Fruit fly (Drosophila melanogaster): ENCODE measurements around the gene Ref2.

Gene Ref2

DNA sequence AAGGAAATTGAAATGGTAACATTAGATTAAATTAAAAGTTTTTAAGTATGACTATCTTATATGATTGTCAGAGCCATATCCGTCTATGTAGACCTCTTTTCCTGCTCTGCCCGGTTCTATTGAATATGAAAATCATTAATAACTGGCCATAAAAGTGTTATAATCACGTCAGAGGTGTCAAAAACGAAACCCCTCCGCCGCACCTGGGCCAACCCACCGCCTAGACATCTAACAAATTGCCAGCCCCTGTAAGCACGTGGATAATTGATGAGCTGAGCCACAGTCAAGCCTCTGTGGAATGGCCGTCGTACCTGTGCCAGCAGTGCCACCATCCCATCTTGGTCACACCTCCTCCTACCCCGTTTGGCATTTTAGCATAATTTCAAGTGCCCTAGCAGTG is 50.4 kb downstream of the Ref2 start:
- no peak for TF ChIP-seq CG10348 (GFP tag; IDR thresholded peaks at IDR 0.05)
- no peak for TF ChIP-seq D1 (tag; optimal IDR thresholded peaks at IDR 0.05)
- no peak for TF ChIP-seq CG15710 (tag; optimal IDR thresholded peaks at IDR 0.05)
- TF ChIP-seq CG9948 (tag; optimal IDR thresholded peaks at IDR 0.05) = no peak
- TF ChIP-seq rn (GFP tag; IDR thresholded peaks at IDR 0.05) = no peak
- TF ChIP-seq gl (tag; optimal IDR thresholded peaks at IDR 0.05) = no peak
- TF ChIP-seq CG34367 (tag; optimal IDR thresholded peaks at IDR 0.05) = no peak
- TF ChIP-seq fd96Ca (GFP tag; IDR thresholded peaks at IDR 0.05) = no peak
- TF ChIP-seq CG8301 (tag; optimal IDR thresholded peaks at IDR 0.05) = no peak
- TF ChIP-seq EcR (GFP tag; optimal IDR thresholded peaks at IDR 0.05) = no peak

DNA sequence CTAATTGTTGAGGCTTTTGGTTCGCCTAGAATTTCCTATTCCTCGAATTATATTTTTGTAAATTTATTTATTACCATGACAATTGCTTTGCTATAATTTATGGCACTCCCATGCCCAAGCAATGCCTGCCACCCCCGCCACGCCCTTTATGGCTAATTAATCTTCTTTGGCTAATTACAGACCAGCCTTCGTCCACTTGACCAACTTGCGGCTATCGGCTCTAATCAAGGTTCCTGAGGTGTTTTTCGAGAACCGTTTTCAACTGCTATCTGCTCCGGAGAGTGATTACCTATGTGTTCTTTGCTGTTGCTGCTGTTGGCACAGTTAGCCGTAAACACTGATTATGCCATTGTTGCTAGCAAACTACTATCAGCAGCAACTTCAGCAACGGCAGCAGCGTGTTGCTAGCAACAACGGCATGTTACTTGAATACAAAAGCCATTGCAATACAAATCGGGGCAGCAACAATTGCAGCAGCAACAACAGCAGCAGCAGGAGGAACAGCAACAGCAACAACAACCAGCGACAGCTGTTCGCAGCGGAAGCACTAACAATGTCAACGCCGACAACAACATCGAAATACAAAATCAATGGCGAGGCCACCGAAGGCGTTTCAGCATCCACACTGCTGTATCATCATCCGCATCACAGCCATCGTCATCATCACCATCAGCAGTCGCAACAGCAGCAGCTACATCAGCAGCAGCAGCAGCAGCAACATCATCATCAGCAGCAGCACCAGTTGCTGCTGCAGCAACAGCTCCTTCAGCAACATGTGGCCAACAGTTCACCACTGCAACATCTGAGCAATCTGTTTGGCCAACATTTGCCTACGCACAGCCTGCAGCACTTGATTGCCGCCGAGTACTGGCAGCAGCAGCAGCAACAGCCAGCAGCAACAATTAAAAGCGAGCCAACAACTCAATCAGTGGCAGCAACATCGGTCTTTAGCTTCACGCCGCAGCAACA is 52.4 kb downstream of the Ref2 start:
- TF ChIP-seq rn (GFP tag; IDR thresholded peaks at IDR 0.05) = no peak
- TF ChIP-seq CG4496 (GFP tag; IDR thresholded peaks at IDR 0.05) = no peak
- no peak for TF ChIP-seq CG12605 (GFP tag; IDR thresholded peaks at IDR 0.05)
- TF ChIP-seq fd96Ca (GFP tag; IDR thresholded peaks at IDR 0.05) = no peak
- TF ChIP-seq CG13204 (GFP tag; optimal IDR thresholded peaks at IDR 0.05) = no peak

DNA sequence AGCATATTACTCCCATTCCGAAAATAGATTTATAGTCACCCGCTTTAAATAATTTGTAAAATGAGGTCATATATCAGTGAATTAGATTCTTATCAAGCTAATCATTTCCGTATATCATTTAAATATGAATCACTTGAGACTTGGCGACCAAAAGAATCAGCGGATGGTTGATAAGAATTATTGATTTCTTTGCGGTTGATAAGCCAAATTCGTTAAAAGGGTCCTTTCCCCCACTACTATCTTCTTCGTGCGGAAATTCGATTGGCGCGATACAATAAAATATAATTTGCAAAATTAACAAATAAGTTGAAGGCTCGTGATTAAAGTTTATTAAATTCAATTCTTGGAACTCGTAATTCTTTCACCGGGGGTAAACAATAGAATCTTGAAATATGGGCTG is 56.2 kb downstream of the Ref2 start:
- TF ChIP-seq CG8159 (tag; optimal IDR thresholded peaks at IDR 0.05) = no peak
- TF ChIP-seq D1 (tag; optimal IDR thresholded peaks at IDR 0.05) = no peak
- no peak for TF ChIP-seq CG15710 (tag; optimal IDR thresholded peaks at IDR 0.05)
- no peak for TF ChIP-seq CG32121 (GFP tag; IDR thresholded peaks at IDR 0.05)
- no peak for TF ChIP-seq CG8301 (tag; optimal IDR thresholded peaks at IDR 0.05)
- no peak for TF ChIP-seq CG4496 (GFP tag; IDR thresholded peaks at IDR 0.05)
- no peak for TF ChIP-seq CG34367 (tag; optimal IDR thresholded peaks at IDR 0.05)
- no peak for TF ChIP-seq CG14655 (GFP tag; optimal IDR thresholded peaks at IDR 0.05)

DNA sequence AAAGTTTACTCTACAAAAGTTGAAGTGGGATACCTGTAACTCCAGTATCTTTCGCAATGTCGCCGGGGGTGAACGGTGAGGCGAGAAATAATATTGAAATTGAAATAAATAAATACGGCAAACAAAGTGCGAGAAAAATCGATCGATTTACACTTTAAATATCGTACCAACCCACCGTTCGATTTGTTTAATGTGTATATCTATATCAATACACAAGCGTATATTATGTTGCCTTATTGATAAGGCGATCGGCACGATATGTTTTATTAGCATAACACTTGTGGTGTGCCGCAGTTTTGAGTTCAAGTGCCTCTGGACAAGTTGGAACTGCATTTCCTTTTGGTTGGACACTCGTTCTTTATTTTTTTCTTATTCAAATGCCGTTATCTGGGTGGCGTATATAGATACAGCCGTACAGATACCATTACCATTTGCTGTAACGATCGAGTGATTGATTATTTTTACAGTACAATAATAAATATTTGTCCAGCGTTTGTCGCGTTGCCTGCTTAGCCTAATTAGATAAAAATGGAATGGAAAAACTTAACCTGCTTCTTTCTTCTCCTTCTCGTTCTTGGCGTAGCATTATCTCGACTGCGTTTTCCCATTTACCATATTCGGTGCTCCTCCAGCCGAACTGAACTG is 57.2 kb downstream of the Ref2 start:
- no peak for TF ChIP-seq CG34367 (tag; optimal IDR thresholded peaks at IDR 0.05)
- no peak for TF ChIP-seq CG14655 (GFP tag; optimal IDR thresholded peaks at IDR 0.05)
- peak; percentile 21 for TF ChIP-seq CG8159 (tag; optimal IDR thresholded peaks at IDR 0.05)

DNA sequence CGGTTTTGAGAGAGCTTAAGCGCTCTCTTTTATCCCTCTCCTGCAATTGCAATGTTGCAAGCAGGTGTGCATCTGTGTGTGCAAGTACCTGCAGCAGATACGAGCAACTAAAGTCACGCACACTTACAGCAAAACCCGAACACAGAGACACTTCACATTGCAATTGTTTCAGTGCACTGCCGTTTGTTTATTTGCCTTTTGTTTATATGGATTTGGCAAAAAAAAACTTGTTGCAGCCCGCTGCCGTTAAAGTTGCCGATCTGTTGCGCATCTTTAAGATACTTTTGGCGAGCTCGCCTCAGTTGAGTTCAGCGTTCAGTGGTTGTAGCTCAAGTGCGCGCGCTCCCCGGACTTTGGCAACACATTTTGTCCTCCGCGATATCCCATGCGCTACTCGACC is 58.8 kb downstream of the Ref2 start, which contains the start of gene nub:
TSS of gene nub (plus strand) at position 301 of the 400 bp plus-strand sequence.
- TF ChIP-seq CG32121 (GFP tag; IDR thresholded peaks at IDR 0.05) (no peak), Pif1A (GFP tag; optimal IDR thresholded peaks at IDR 0.05) (no peak), CG8159 (tag; optimal IDR thresholded peaks at IDR 0.05) (peak; percentile 0)

DNA sequence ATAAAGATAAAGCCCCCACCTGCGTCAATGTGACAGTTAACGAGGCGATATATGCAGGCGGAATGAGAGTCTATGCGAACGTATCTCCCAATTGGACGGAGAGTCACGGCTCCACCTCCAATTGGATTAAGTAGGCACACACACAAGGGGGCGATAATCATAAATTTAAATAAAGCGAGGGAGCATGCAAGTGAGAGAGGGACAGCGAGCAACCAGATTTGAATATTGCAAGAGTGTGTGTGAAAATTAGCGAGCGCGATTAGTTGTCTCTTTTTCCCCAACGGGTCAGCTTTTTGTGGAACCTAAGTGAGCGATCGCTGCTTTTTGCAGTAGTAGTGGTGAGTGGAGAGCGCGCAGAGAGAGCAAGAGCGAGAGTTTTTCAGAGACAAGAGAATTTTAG is 59.3 kb downstream of the Ref2 start:
- no peak for TF ChIP-seq CG34367 (tag; optimal IDR thresholded peaks at IDR 0.05)
- peak; percentile 21 for TF ChIP-seq Pif1A (GFP tag; optimal IDR thresholded peaks at IDR 0.05)
- no peak for TF ChIP-seq fd96Ca (GFP tag; IDR thresholded peaks at IDR 0.05)

DNA sequence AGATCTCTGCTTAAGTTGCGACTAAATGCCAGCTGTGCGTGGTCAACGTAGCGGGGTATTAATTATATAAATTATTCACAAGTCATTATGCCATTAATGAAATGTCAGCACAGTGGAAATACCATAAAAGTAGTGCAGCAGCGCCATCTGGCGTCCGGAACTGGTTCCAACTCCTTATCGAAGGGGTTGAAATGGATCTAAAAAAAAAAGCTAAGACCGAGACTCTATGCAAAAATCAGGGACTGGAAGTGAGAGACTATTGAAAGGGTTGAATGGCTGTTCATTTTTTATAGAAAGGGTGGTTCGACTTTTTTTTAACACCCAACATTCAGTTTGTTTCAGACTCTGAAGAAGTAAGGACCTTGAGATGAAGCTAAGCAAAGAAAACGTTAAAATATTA is 67.1 kb downstream of the Ref2 start:
- TF ChIP-seq CG32121 (GFP tag; IDR thresholded peaks at IDR 0.05) (no peak), CG15710 (tag; optimal IDR thresholded peaks at IDR 0.05) (no peak), CG9948 (tag; optimal IDR thresholded peaks at IDR 0.05) (no peak), gl (tag; optimal IDR thresholded peaks at IDR 0.05) (no peak), CG14655 (GFP tag; optimal IDR thresholded peaks at IDR 0.05) (no peak), Pif1A (GFP tag; optimal IDR thresholded peaks at IDR 0.05) (no peak), CG34367 (tag; optimal IDR thresholded peaks at IDR 0.05) (no peak), EcR (GFP tag; optimal IDR thresholded peaks at IDR 0.05) (no peak), Snoo (tag; optimal IDR thresholded peaks at IDR 0.05) (no peak), CG8159 (tag; optimal IDR thresholded peaks at IDR 0.05) (no peak), fd96Ca (GFP tag; IDR thresholded peaks at IDR 0.05) (no peak), CG13204 (GFP tag; optimal IDR thresholded peaks at IDR 0.05) (no peak), CG10348 (GFP tag; IDR thresholded peaks at IDR 0.05) (no peak), CG8301 (tag; optimal IDR thresholded peaks at IDR 0.05) (no peak)

DNA sequence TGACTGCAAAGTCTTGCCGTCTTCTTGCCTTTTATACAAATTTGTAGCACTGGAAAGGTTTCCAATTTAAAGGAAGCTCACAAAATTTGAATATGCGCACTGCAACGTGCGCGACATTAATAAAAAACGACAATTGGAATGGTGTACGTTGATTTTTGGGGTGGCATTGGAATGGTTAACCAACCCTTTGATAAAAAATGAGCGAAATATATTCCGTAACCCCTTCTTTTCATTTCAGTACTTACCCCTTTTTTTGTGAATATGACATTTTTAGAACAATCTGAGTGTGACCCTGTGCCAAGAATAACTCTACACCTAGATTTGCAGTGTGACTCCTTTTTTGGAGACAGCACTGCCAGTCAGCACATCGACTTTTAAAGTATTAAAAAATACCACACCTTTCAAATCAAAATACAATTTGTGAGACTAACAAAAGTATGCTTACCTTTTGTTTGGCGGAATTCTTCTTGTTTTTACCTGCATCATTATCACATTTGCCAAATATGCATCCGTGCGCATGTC is 71.1 kb downstream of the Ref2 start:
- TF ChIP-seq CG8301 (tag; optimal IDR thresholded peaks at IDR 0.05) (no peak), CG15710 (tag; optimal IDR thresholded peaks at IDR 0.05) (no peak), CG14655 (GFP tag; optimal IDR thresholded peaks at IDR 0.05) (no peak), CG8159 (tag; optimal IDR thresholded peaks at IDR 0.05) (no peak), Pif1A (GFP tag; optimal IDR thresholded peaks at IDR 0.05) (no peak), Snoo (tag; optimal IDR thresholded peaks at IDR 0.05) (no peak), CG9948 (tag; optimal IDR thresholded peaks at IDR 0.05) (no peak), Ets98B (GFP tag; IDR thresholded peaks at IDR 0.05) (no peak), D1 (tag; optimal IDR thresholded peaks at IDR 0.05) (no peak), CG4496 (GFP tag; IDR thresholded peaks at IDR 0.05) (no peak), CG32121 (GFP tag; IDR thresholded peaks at IDR 0.05) (no peak), CG17806 (tag; optimal IDR thresholded peaks at IDR 0.05) (no peak), CG34367 (tag; optimal IDR thresholded peaks at IDR 0.05) (no peak), Pif1B (GFP tag; optimal IDR thresholded peaks at IDR 0.05) (no peak), CG13204 (GFP tag; optimal IDR thresholded peaks at IDR 0.05) (no peak), EcR (GFP tag; optimal IDR thresholded peaks at IDR 0.05) (no peak), CG12605 (GFP tag; IDR thresholded peaks at IDR 0.05) (no peak)

All from whole organism, pupa.